Worm (Caenorhabditis elegans) whole organism, late embryonic: ENCODE data around the gene twk-20.

Experiments
- C08G9.2 ChIP-seq: sonication (generic microtip); optimal IDR thresholded peaks from 2 replicates; lab custom pipeline; 2016; ENCODE audit warnings: mild to moderate bottlenecking, missing genetic modification characterization, moderate library complexity, missing compliant biosample characterization
- C38D4.7 ChIP-seq: fragments of 200-800 bp; sonication (Bioruptor generic); optimal IDR thresholded peaks from 2 replicates; lab custom pipeline; 2018; ENCODE audit warnings: mild to moderate bottlenecking, missing genetic modification characterization, moderate library complexity, missing compliant biosample characterization
- T23F11.4 ChIP-seq: fragments of 200-800 bp; sonication (Bioruptor generic); optimal IDR thresholded peaks from 2 replicates; lab custom pipeline; 2018; ENCODE audit warnings: mild to moderate bottlenecking, missing genetic modification characterization, missing compliant biosample characterization
- ahr-1 ChIP-seq: sonication (generic microtip); optimal IDR thresholded peaks from 2 replicates; lab custom pipeline; 2016; ENCODE audit warnings: missing genetic modification characterization, missing compliant biosample characterization
- ama-1 ChIP-seq: fragments of 150-350 bp; optimal IDR thresholded peaks from 2 replicates; lab custom pipeline; 2014
- ceh-31 ChIP-seq: sonication (generic microtip); optimal IDR thresholded peaks from 2 replicates; lab custom pipeline; 2016; ENCODE audit warnings: missing genetic modification characterization, missing compliant biosample characterization
- ceh-45 ChIP-seq: fragments of 200-800 bp; sonication (Bioruptor generic); IDR thresholded peaks from 2 replicates; pipeline ENCODE4 v1.3.6; 2022; ENCODE audit warnings: missing genetic modification reagents, missing genetic modification characterization, missing compliant biosample characterization
- ceh-48 ChIP-seq: sonication (generic microtip); optimal IDR thresholded peaks from 2 replicates; lab custom pipeline; 2016; ENCODE audit warnings: missing genetic modification characterization, inconsistent platforms, missing compliant biosample characterization
- ceh-6 ChIP-seq: fragments of 200-800 bp; sonication (Bioruptor generic); optimal IDR thresholded peaks from 2 replicates; lab custom pipeline; 2018; ENCODE audit warnings: mild to moderate bottlenecking, missing genetic modification characterization, missing compliant biosample characterization
- ceh-9 ChIP-seq: sonication (generic microtip); optimal IDR thresholded peaks from 2 replicates; lab custom pipeline; 2016; ENCODE audit warnings: mild to moderate bottlenecking, missing genetic modification characterization, inconsistent platforms, missing compliant biosample characterization
- che-1 ChIP-seq: sonication (generic microtip); optimal IDR thresholded peaks from 2 replicates; lab custom pipeline; 2016; ENCODE audit warnings: mild to moderate bottlenecking, missing genetic modification characterization, missing compliant biosample characterization
- dve-1 ChIP-seq: sonication (generic microtip); optimal IDR thresholded peaks from 2 replicates; lab custom pipeline; 2017; ENCODE audit warnings: antibody characterized with exemption, mild to moderate bottlenecking, missing genetic modification characterization, missing compliant biosample characterization
- elt-4 ChIP-seq: sonication (generic microtip); optimal IDR thresholded peaks from 2 replicates; lab custom pipeline; 2016; ENCODE audit warnings: missing genetic modification characterization, missing compliant biosample characterization
- ets-4 ChIP-seq: sonication (generic microtip); optimal IDR thresholded peaks from 2 replicates; lab custom pipeline; 2016; ENCODE audit warnings: missing genetic modification characterization, missing compliant biosample characterization
- fax-1 ChIP-seq: sonication (generic microtip); optimal IDR thresholded peaks from 2 replicates; lab custom pipeline; 2016; ENCODE audit warnings: missing genotype, missing genetic modification characterization, missing compliant biosample characterization
- fkh-10 ChIP-seq: fragments of 150-350 bp; optimal IDR thresholded peaks from 2 replicates; lab custom pipeline; 2014; ENCODE audit warnings: missing biosample characterization, missing genetic modification reagents, missing genetic modification characterization
- fkh-6 ChIP-seq: sonication (generic microtip); optimal IDR thresholded peaks from 2 replicates; lab custom pipeline; 2016; ENCODE audit warnings: missing genetic modification characterization, missing compliant biosample characterization
- hlh-13 ChIP-seq: fragments of 200-800 bp; sonication (Bioruptor generic); optimal IDR thresholded peaks from 2 replicates; lab custom pipeline; 2018; ENCODE audit warnings: mild to moderate bottlenecking, missing genetic modification characterization, missing compliant biosample characterization
- hlh-15 ChIP-seq: sonication (generic microtip); optimal IDR thresholded peaks from 2 replicates; lab custom pipeline; 2016; ENCODE audit warnings: missing genetic modification characterization, missing compliant biosample characterization
- hlh-30 ChIP-seq: sonication (generic microtip); optimal IDR thresholded peaks from 2 replicates; lab custom pipeline; 2017; ENCODE audit warnings: antibody characterized with exemption, missing genetic modification characterization, missing compliant biosample characterization; ENCODE audit not compliant: insufficient read depth
- lim-6 ChIP-seq: sonication (generic microtip); optimal IDR thresholded peaks from 2 replicates; lab custom pipeline; 2016; ENCODE audit warnings: missing genetic modification characterization, missing compliant biosample characterization
- lin-11 ChIP-seq: fragments of 200-800 bp; sonication (Bioruptor generic); optimal IDR thresholded peaks from 2 replicates; lab custom pipeline; 2018; ENCODE audit warnings: mild to moderate bottlenecking, missing genetic modification characterization, missing compliant biosample characterization
- madf-2 ChIP-seq: sonication (generic microtip); optimal IDR thresholded peaks from 2 replicates; lab custom pipeline; 2017; ENCODE audit warnings: missing genetic modification characterization, missing compliant biosample characterization
- nfya-1 ChIP-seq: sonication (generic microtip); optimal IDR thresholded peaks from 2 replicates; lab custom pipeline; 2017; ENCODE audit warnings: missing genetic modification characterization, mild to moderate bottlenecking, missing compliant biosample characterization, antibody characterized with exemption, moderate library complexity
- nhr-11 ChIP-seq: fragments of 150-350 bp; optimal IDR thresholded peaks from 2 replicates; lab custom pipeline; 2014; ENCODE audit warnings: missing biosample characterization, missing genetic modification characterization
- nhr-232 ChIP-seq: sonication (generic microtip); optimal IDR thresholded peaks from 2 replicates; lab custom pipeline; 2016; ENCODE audit warnings: missing genetic modification characterization, missing compliant biosample characterization
- npax-4 ChIP-seq: sonication (generic microtip); optimal IDR thresholded peaks from 2 replicates; lab custom pipeline; 2016; ENCODE audit warnings: missing genetic modification characterization, missing compliant biosample characterization
- odd-2 ChIP-seq: sonication (generic microtip); optimal IDR thresholded peaks from 2 replicates; lab custom pipeline; 2017; ENCODE audit warnings: antibody characterized with exemption, mild to moderate bottlenecking, missing genetic modification characterization, missing compliant biosample characterization
- pag-3 ChIP-seq: sonication (generic microtip); optimal IDR thresholded peaks from 2 replicates; lab custom pipeline; 2016; ENCODE audit warnings: missing compliant biosample characterization, missing genetic modification characterization, borderline replicate concordance
- pha-4 ChIP-seq: fragments of 150-350 bp; optimal IDR thresholded peaks from 2 replicates; lab custom pipeline; 2018; ENCODE audit warnings: missing biosample characterization, missing genetic modification reagents, missing genetic modification characterization
- pqm-1 ChIP-seq: sonication (generic microtip); optimal IDR thresholded peaks from 2 replicates; lab custom pipeline; 2016; ENCODE audit warnings: missing genetic modification characterization, missing compliant biosample characterization
- pros-1 ChIP-seq: fragments of 150-350 bp; optimal IDR thresholded peaks from 2 replicates; lab custom pipeline; 2014; ENCODE audit warnings: missing biosample characterization, missing genetic modification reagents, missing genetic modification characterization
- ref-2 ChIP-seq: sonication (generic microtip); optimal IDR thresholded peaks from 2 replicates; lab custom pipeline; 2016; ENCODE audit warnings: missing genetic modification characterization, missing compliant biosample characterization
- rnt-1 ChIP-seq: sonication (generic microtip); optimal IDR thresholded peaks from 2 replicates; lab custom pipeline; 2016; ENCODE audit warnings: missing genetic modification characterization, missing compliant biosample characterization
- sdc-2 ChIP-seq: sonication (generic microtip); optimal IDR thresholded peaks from 2 replicates; lab custom pipeline; 2016; ENCODE audit warnings: missing genotype, missing genetic modification characterization, missing compliant biosample characterization
- sox-2 ChIP-seq: fragments of 200-800 bp; sonication (Bioruptor generic); IDR thresholded peaks from 2 replicates; pipeline ENCODE4 v1.3.6; 2022; ENCODE audit warnings: missing genetic modification reagents, missing genetic modification characterization, missing compliant biosample characterization
- sox-4 ChIP-seq: sonication (generic microtip); optimal IDR thresholded peaks from 2 replicates; lab custom pipeline; 2017; ENCODE audit warnings: mild to moderate bottlenecking, missing genetic modification characterization, inconsistent platforms, missing compliant biosample characterization
- syd-9 ChIP-seq: sonication (generic microtip); optimal IDR thresholded peaks from 2 replicates; lab custom pipeline; 2016; ENCODE audit warnings: mild to moderate bottlenecking, missing genetic modification characterization, moderate library complexity, missing compliant biosample characterization
- tbx-2 ChIP-seq: sonication (generic microtip); optimal IDR thresholded peaks from 2 replicates; lab custom pipeline; 2016; ENCODE audit warnings: missing genetic modification characterization, missing compliant biosample characterization
- unc-3 ChIP-seq, 2 experiments: fragments of 200-800 bp in 1 of 2; sonication (Bioruptor generic) in 1 of 2; sonication (generic microtip) in 1 of 2; conservative IDR thresholded peaks in 1 of 2; optimal IDR thresholded peaks in 1 of 2; 2 replicates each; pipeline versions ENCODE4 v1.3.6 to Lab custom; 2016 to 2022; ENCODE audit warnings: missing compliant biosample characterization in 2 of 2, missing genetic modification characterization in 2 of 2, missing genetic modification reagents in 1 of 2
- unc-55 ChIP-seq: sonication (generic microtip); optimal IDR thresholded peaks from 2 replicates; lab custom pipeline; 2017; ENCODE audit warnings: missing biosample characterization, missing genetic modification reagents, missing genetic modification characterization
- zip-5 ChIP-seq: sonication (generic microtip); optimal IDR thresholded peaks from 2 replicates; lab custom pipeline; 2016; ENCODE audit warnings: missing genetic modification characterization, missing compliant biosample characterization
- ztf-16 ChIP-seq: sonication (generic microtip); optimal IDR thresholded peaks from 2 replicates; lab custom pipeline; 2017; ENCODE audit warnings: missing genetic modification characterization, missing compliant biosample characterization

twk-20 gene

ce11 chrX:13598021-13598499 is 41.6 kb upstream of the twk-20 start, which contains the start of gene bra-1 (continued):
- TF ChIP-seq pqm-1 (tag; lab: Kevin White, UChicago) (no peak), ztf-16 (tag; lab: Kevin White, UChicago) (no peak), syd-9 (tag; lab: Kevin White, UChicago) (peak; percentile 25), nfya-1 (peak; percentile 58), fkh-10 (no peak), fkh-6 (tag; lab: Kevin White, UChicago) (no peak), dve-1 (no peak), sox-2 (GFP tag; lab: Robert Waterston, UW) (no peak), nhr-11 (no peak), C38D4.7 (GFP tag; lab: Kevin White, UChicago) (no peak), sdc-2 (tag; lab: Kevin White, UChicago) (peak; percentile 79), fax-1 (tag; lab: Kevin White, UChicago) (no peak), madf-2 (tag; lab: Kevin White, UChicago) (no peak), tbx-2 (tag; lab: Kevin White, UChicago) (peak; percentile 75), elt-4 (tag; lab: Kevin White, UChicago) (no peak), ceh-45 (GFP tag; lab: Robert Waterston, UW) (no peak), odd-2 (no peak), ceh-6 (GFP tag; lab: Kevin White, UChicago) (no peak), lin-11 (tag; lab: Kevin White, UChicago) (no peak), ref-2 (peak; percentile 32), hlh-13 (GFP tag; lab: Kevin White, UChicago) (no peak), C08G9.2 (peak; percentile 15), ahr-1 (no peak), hlh-30 (tag; lab: Kevin White, UChicago) (peak; percentile 94), pros-1 (peak; percentile 4), nhr-232 (tag; lab: Kevin White, UChicago) (no peak), ets-4 (no peak), ama-1 (lab: Kevin White, UChicago) (no peak), ceh-9 (tag; lab: Kevin White, UChicago) (no peak), unc-3 (GFP tag; conservative IDR thresholded peaks at IDR 0.05; lab: Robert Waterston, UW) (no peak), unc-3 (tag; optimal IDR thresholded peaks at IDR 0.05; lab: Kevin White, UChicago) (no peak), unc-55 (GFP tag; lab: Kevin White, UChicago) (peak; percentile 58), pha-4 (tag; lab: Kevin White, UChicago) (no peak), sox-4 (tag; lab: Kevin White, UChicago) (no peak), ceh-31 (tag; lab: Kevin White, UChicago) (peak; percentile 81), lim-6 (tag; lab: Kevin White, UChicago) (peak; percentile 64), npax-4 (tag; lab: Kevin White, UChicago) (no peak)

ce11 chrX:13600136-13600535 is 39.5 kb upstream of the twk-20 start, which contains the start of gene F54B11.7:
TSS of gene F54B11.7 (plus strand) at chrX:13600436.
- TF ChIP-seq pag-3: no peak
- no peak for TF ChIP-seq nhr-11
- TF ChIP-seq ceh-48 (tag; lab: Kevin White, UChicago): no peak
- TF ChIP-seq ama-1 (lab: Kevin White, UChicago): no peak
- TF ChIP-seq zip-5 (tag; lab: Kevin White, UChicago): no peak
- no peak for TF ChIP-seq T23F11.4
- TF ChIP-seq ceh-6 (GFP tag; lab: Kevin White, UChicago): no peak
- TF ChIP-seq pha-4 (tag; lab: Kevin White, UChicago): no peak
- TF ChIP-seq sox-2 (GFP tag; lab: Robert Waterston, UW): no peak
- TF ChIP-seq npax-4 (tag; lab: Kevin White, UChicago): no peak
- no peak for TF ChIP-seq hlh-13 (GFP tag; lab: Kevin White, UChicago)
- TF ChIP-seq sox-4 (tag; lab: Kevin White, UChicago): no peak
- TF ChIP-seq hlh-15: no peak
- TF ChIP-seq fkh-10: no peak
- no peak for TF ChIP-seq ztf-16 (tag; lab: Kevin White, UChicago)
- no peak for TF ChIP-seq nhr-232 (tag; lab: Kevin White, UChicago)
- TF ChIP-seq che-1 (tag; lab: Kevin White, UChicago): no peak
- TF ChIP-seq rnt-1: no peak
- no peak for TF ChIP-seq syd-9 (tag; lab: Kevin White, UChicago)
- TF ChIP-seq ceh-45 (GFP tag; lab: Robert Waterston, UW): no peak
- TF ChIP-seq, all 69 proteins: peak for 0
